Worm (Caenorhabditis elegans) whole organism, early embryonic: ENCODE results near the gene srx-24.

Experiments
- aly-1 ChIP-seq: sonication (generic microtip); optimal IDR thresholded peaks from 2 replicates; lab custom pipeline; 2016; ENCODE audit warnings: missing genetic modification characterization, missing compliant biosample characterization
- ama-1 ChIP-seq: fragments of 150-350 bp; optimal IDR thresholded peaks from 2 replicates; lab custom pipeline; 2014
- ceh-13 ChIP-seq: fragments of 200-800 bp; sonication (Bioruptor generic); optimal IDR thresholded peaks from 2 replicates; lab custom pipeline; 2018; ENCODE audit warnings: mild to moderate bottlenecking, missing genetic modification characterization, missing compliant biosample characterization
- ceh-36 ChIP-seq: sonication (generic microtip); optimal IDR thresholded peaks from 2 replicates; lab custom pipeline; 2016; ENCODE audit warnings: missing genetic modification characterization, inconsistent platforms, missing compliant biosample characterization
- flt-1 ChIP-seq: fragments of 200-800 bp; sonication (Bioruptor generic); IDR thresholded peaks from 2 replicates; pipeline ENCODE4 v1.3.6; 2022; ENCODE audit warnings: missing genetic modification characterization, missing compliant biosample characterization
- hmbx-1 ChIP-seq: sonication (generic microtip); optimal IDR thresholded peaks from 2 replicates; lab custom pipeline; 2016; ENCODE audit warnings: mild to moderate bottlenecking, missing genetic modification characterization, missing compliant biosample characterization
- hmg-4 ChIP-seq: fragments of 200-800 bp; sonication (Bioruptor generic); optimal IDR thresholded peaks from 2 replicates; lab custom pipeline; 2018; ENCODE audit warnings: mild to moderate bottlenecking, missing genetic modification characterization, missing compliant biosample characterization
- hnd-1 ChIP-seq: sonication (generic microtip); optimal IDR thresholded peaks from 2 replicates; lab custom pipeline; 2016; ENCODE audit warnings: missing genetic modification characterization, missing compliant biosample characterization
- sea-1 ChIP-seq: fragments of 200-800 bp; sonication (Bioruptor generic); conservative IDR thresholded peaks from 2 replicates; pipeline ENCODE4 v1.3.6; 2022; ENCODE audit warnings: missing genetic modification characterization, missing compliant biosample characterization
- tbx-11 ChIP-seq: fragments of 200-800 bp; sonication (Bioruptor generic); IDR thresholded peaks from 2 replicates; pipeline ENCODE4 v1.3.6; 2022; ENCODE audit warnings: missing genetic modification characterization, missing compliant biosample characterization

- TF ChIP-seq hmg-4 (GFP tag; lab: Kevin White, UChicago): no peak
- TF ChIP-seq hmbx-1: no peak
- TF ChIP-seq ama-1 (lab: Kevin White, UChicago): no peak
- TF ChIP-seq aly-1: no peak
- no peak for TF ChIP-seq ceh-13
- no peak for TF ChIP-seq sea-1 (GFP tag; lab: Robert Waterston, UW)
- TF ChIP-seq hnd-1 (tag; lab: Kevin White, UChicago): no peak
- TF ChIP-seq tbx-11 (GFP tag; lab: Robert Waterston, UW): no peak
- no peak for TF ChIP-seq ceh-36 (tag; lab: Kevin White, UChicago)
- no peak for TF ChIP-seq flt-1
Measured at ce11 chrV:2720763-2721162, 29.1 kb downstream of the srx-24 start, which contains the start of gene srt-27.
